Worm (Caenorhabditis elegans) whole organism, L2 larva: Measurements from ENCODE around the gene rskd-1.

ENCODE experiments used
- C34F6.9 ChIP-seq: fragments of 150-350 bp; optimal IDR thresholded peaks from 2 replicates; lab custom pipeline; 2014; ENCODE audit warnings: missing biosample characterization, missing genetic modification characterization
- R02D3.7 ChIP-seq: fragments of 150-350 bp; optimal IDR thresholded peaks from 2 replicates; lab custom pipeline; 2014; ENCODE audit warnings: missing biosample characterization, missing genetic modification characterization
- ZK546.5 ChIP-seq: sonication (generic microtip); optimal IDR thresholded peaks from 2 replicates; lab custom pipeline; 2017; ENCODE audit warnings: missing biosample characterization, missing genetic modification characterization
- aly-2 ChIP-seq: fragments of 150-350 bp; optimal IDR thresholded peaks from 2 replicates; lab custom pipeline; 2014; ENCODE audit warnings: missing biosample characterization, missing genetic modification characterization
- blmp-1 ChIP-seq: sonication (generic microtip); optimal IDR thresholded peaks from 2 replicates; lab custom pipeline; 2017; ENCODE audit warnings: missing genetic modification characterization, mild to moderate bottlenecking, missing compliant biosample characterization, antibody characterized with exemption, moderate library complexity; ENCODE audit not compliant: insufficient read depth
- ceh-82 ChIP-seq: fragments of 150-350 bp; optimal IDR thresholded peaks from 2 replicates; lab custom pipeline; 2014; ENCODE audit warnings: missing biosample characterization, missing genetic modification characterization
- crh-2 ChIP-seq: sonication (generic microtip); optimal IDR thresholded peaks from 2 replicates; lab custom pipeline; 2017; ENCODE audit warnings: missing biosample characterization, missing genetic modification characterization
- dmd-4 ChIP-seq: sonication (generic microtip); optimal IDR thresholded peaks from 2 replicates; lab custom pipeline; 2017; ENCODE audit warnings: missing biosample characterization, missing genetic modification characterization
- egl-27 ChIP-seq: sonication (generic microtip); optimal IDR thresholded peaks from 3 replicates; lab custom pipeline; 2017; ENCODE audit warnings: missing biosample characterization, missing genetic modification reagents, missing genetic modification characterization
- elt-1 ChIP-seq: fragments of 150-350 bp; optimal IDR thresholded peaks from 2 replicates; lab custom pipeline; 2014; ENCODE audit warnings: missing biosample characterization, missing genetic modification characterization
- elt-3 ChIP-seq: sonication (generic microtip); optimal IDR thresholded peaks from 2 replicates; lab custom pipeline; 2017; ENCODE audit warnings: missing biosample characterization, missing genetic modification characterization
- fos-1 ChIP-seq: fragments of 150-350 bp; optimal IDR thresholded peaks from 2 replicates; lab custom pipeline; 2014; ENCODE audit warnings: missing biosample characterization, missing genetic modification characterization
- gmeb-1 ChIP-seq: fragments of 150-350 bp; optimal IDR thresholded peaks from 2 replicates; lab custom pipeline; 2014; ENCODE audit warnings: missing biosample characterization, missing genetic modification characterization
- lin-11 ChIP-seq: fragments of 150-350 bp; sonication (generic microtip); optimal IDR thresholded peaks from 2 replicates; lab custom pipeline; 2014; ENCODE audit warnings: missing biosample characterization, missing genetic modification characterization, inconsistent platforms, mixed read lengths
- lin-13 ChIP-seq: fragments of 150-350 bp; optimal IDR thresholded peaks from 2 replicates; lab custom pipeline; 2014; ENCODE audit warnings: missing biosample characterization, missing genetic modification reagents, missing genetic modification characterization
- lin-39 ChIP-seq: fragments of 150-350 bp; optimal IDR thresholded peaks from 2 replicates; lab custom pipeline; 2014; ENCODE audit warnings: missing biosample characterization, missing genetic modification reagents, missing genetic modification characterization
- lsy-2 ChIP-seq, 2 experiments: fragments of 150-350 bp in 1 of 2; sonication (generic microtip) in 1 of 2; optimal IDR thresholded peaks; 2 replicates each; lab custom pipeline; 2014 to 2017; ENCODE audit warnings: missing biosample characterization in 2 of 2, missing genetic modification characterization in 2 of 2
- mab-5 ChIP-seq: fragments of 150-350 bp; optimal IDR thresholded peaks from 2 replicates; lab custom pipeline; 2014; ENCODE audit warnings: missing biosample characterization, missing genetic modification characterization
- mbf-1 ChIP-seq: sonication (generic microtip); optimal IDR thresholded peaks from 2 replicates; lab custom pipeline; 2017; ENCODE audit warnings: missing biosample characterization, missing genetic modification characterization
- mdl-1 ChIP-seq, 2 experiments: fragments of 150-350 bp in 1 of 2; sonication (generic microtip) in 1 of 2; optimal IDR thresholded peaks; 2 replicates each; lab custom pipeline; 2017; ENCODE audit warnings: missing biosample characterization in 2 of 2, missing genetic modification characterization in 2 of 2
- nhr-10 ChIP-seq: sonication (generic microtip); optimal IDR thresholded peaks from 2 replicates; lab custom pipeline; 2017; ENCODE audit warnings: missing biosample characterization, missing genetic modification characterization
- nhr-11 ChIP-seq: fragments of 150-350 bp; optimal IDR thresholded peaks from 2 replicates; lab custom pipeline; 2014; ENCODE audit warnings: missing biosample characterization, missing genetic modification characterization
- nhr-129 ChIP-seq: fragments of 150-350 bp; optimal IDR thresholded peaks from 2 replicates; lab custom pipeline; 2014; ENCODE audit warnings: missing biosample characterization, missing genetic modification characterization
- nhr-21 ChIP-seq: fragments of 150-350 bp; optimal IDR thresholded peaks from 2 replicates; lab custom pipeline; 2014; ENCODE audit warnings: missing biosample characterization, missing genetic modification characterization
- nhr-23 ChIP-seq: fragments of 150-350 bp; optimal IDR thresholded peaks from 2 replicates; lab custom pipeline; 2014; ENCODE audit warnings: missing biosample characterization, missing genetic modification reagents, missing genetic modification characterization
- nhr-237 ChIP-seq: fragments of 150-350 bp; optimal IDR thresholded peaks from 2 replicates; lab custom pipeline; 2014; ENCODE audit warnings: missing biosample characterization, missing genetic modification characterization
- nhr-25 ChIP-seq: fragments of 150-350 bp; sonication (generic microtip); optimal IDR thresholded peaks from 3 replicates; lab custom pipeline; 2014; ENCODE audit warnings: missing biosample characterization, missing genetic modification characterization
- nhr-6 ChIP-seq: fragments of 150-350 bp; optimal IDR thresholded peaks from 2 replicates; lab custom pipeline; 2014; ENCODE audit warnings: missing biosample characterization, missing genetic modification characterization
- nhr-77 ChIP-seq: fragments of 150-350 bp; optimal IDR thresholded peaks from 2 replicates; lab custom pipeline; 2014; ENCODE audit warnings: missing biosample characterization, missing genetic modification characterization
- peb-1 ChIP-seq: fragments of 150-350 bp; optimal IDR thresholded peaks from 2 replicates; lab custom pipeline; 2014; ENCODE audit warnings: missing biosample characterization, missing genetic modification characterization
- sem-4 ChIP-seq: fragments of 150-350 bp; optimal IDR thresholded peaks from 2 replicates; lab custom pipeline; 2014; ENCODE audit warnings: missing biosample characterization, missing genetic modification reagents, missing genetic modification characterization
- sma-3 ChIP-seq: sonication (generic microtip); optimal IDR thresholded peaks from 2 replicates; lab custom pipeline; 2016; ENCODE audit warnings: missing genetic modification reagents, missing genetic modification characterization, missing compliant biosample characterization
- sma-9 ChIP-seq, 2 experiments: fragments of 150-350 bp in 1 of 2; sonication (generic microtip) in 1 of 2; optimal IDR thresholded peaks; 2 replicates each; lab custom pipeline; 2014 to 2016; ENCODE audit warnings: missing genetic modification characterization in 2 of 2, mild to moderate bottlenecking in 1 of 2, missing biosample characterization in 1 of 2, missing compliant biosample characterization in 1 of 2, missing genetic modification reagents in 1 of 2, moderate library complexity in 1 of 2
- snpc-4 ChIP-seq: fragments of 150-350 bp; optimal IDR thresholded peaks from 2 replicates; lab custom pipeline; 2014; ENCODE audit warnings: missing biosample characterization, missing genetic modification characterization
- unc-39 ChIP-seq: fragments of 150-350 bp; optimal IDR thresholded peaks from 2 replicates; lab custom pipeline; 2014; ENCODE audit warnings: missing biosample characterization, missing genetic modification characterization
- unc-55 ChIP-seq: fragments of 150-350 bp; sonication (generic microtip); optimal IDR thresholded peaks from 3 replicates; lab custom pipeline; 2014; ENCODE audit warnings: missing biosample characterization, missing genetic modification reagents, missing genetic modification characterization
- unc-62 ChIP-seq: fragments of 150-350 bp; optimal IDR thresholded peaks from 2 replicates; lab custom pipeline; 2014; ENCODE audit warnings: missing biosample characterization, missing genetic modification reagents, missing genetic modification characterization
- zag-1 ChIP-seq: fragments of 150-350 bp; optimal IDR thresholded peaks from 2 replicates; lab custom pipeline; 2014; ENCODE audit warnings: missing biosample characterization, missing genetic modification characterization
- ztf-1 ChIP-seq: fragments of 200-800 bp; sonication (Bioruptor generic); conservative IDR thresholded peaks from 2 replicates; pipeline ENCODE4 v1.3.6; 2022; ENCODE audit warnings: missing genetic modification characterization, missing compliant biosample characterization
- ztf-11 ChIP-seq: sonication (generic microtip); optimal IDR thresholded peaks from 2 replicates; lab custom pipeline; 2017; ENCODE audit warnings: missing biosample characterization, missing genetic modification characterization
- ztf-4 ChIP-seq: fragments of 150-350 bp; optimal IDR thresholded peaks from 2 replicates; lab custom pipeline; 2014; ENCODE audit warnings: missing biosample characterization, missing genetic modification characterization

The rskd-1 gene

ce11 chrV:12291587-12291986 is 3.2 kb upstream of the rskd-1 start, which contains the start of the genes srpa-68 and srh-16 (continued):
- no peak for TF ChIP-seq elt-3 (tag; lab: Kevin White, UChicago)

- TF ChIP-seq lin-13 (GFP tag; lab: Kevin White, UChicago), result no peak
- TF ChIP-seq sma-9 (GFP tag; optimal IDR thresholded peaks at IDR 0.05; lab: Kevin White, UChicago), result no peak
- no peak for TF ChIP-seq sma-9 (tag; optimal IDR thresholded peaks at IDR 0.05; lab: Kevin White, UChicago)
- TF ChIP-seq gmeb-1 (tag; lab: Kevin White, UChicago), result no peak
- no peak for TF ChIP-seq snpc-4
- TF ChIP-seq nhr-21 (tag; lab: Kevin White, UChicago), result no peak
- no peak for TF ChIP-seq dmd-4 (tag; lab: Kevin White, UChicago)
- no peak for TF ChIP-seq nhr-25 (tag; lab: Kevin White, UChicago)
- no peak for TF ChIP-seq R02D3.7 (tag; lab: Kevin White, UChicago)
- TF ChIP-seq ZK546.5 (tag; lab: Kevin White, UChicago), result no peak
- TF ChIP-seq unc-62, result no peak
- TF ChIP-seq unc-55 (GFP tag; lab: Kevin White, UChicago), result peak; percentile 41
- TF ChIP-seq fos-1, result no peak
- TF ChIP-seq mdl-1 (tag; optimal IDR thresholded peaks at IDR 0.05; lab: Kevin White, UChicago), result no peak
- TF ChIP-seq nhr-129 (tag; lab: Kevin White, UChicago), result peak; percentile 77
- TF ChIP-seq peb-1 (tag; lab: Kevin White, UChicago), result no peak
- TF ChIP-seq elt-1 (tag; lab: Kevin White, UChicago), result no peak
- peak; percentile 35 for TF ChIP-seq C34F6.9 (tag; lab: Kevin White, UChicago)
- TF ChIP-seq crh-2 (tag; lab: Kevin White, UChicago), result no peak
- TF ChIP-seq nhr-237, result no peak
- no peak for TF ChIP-seq sma-3
- no peak for TF ChIP-seq nhr-6 (tag; lab: Kevin White, UChicago)
- TF ChIP-seq ztf-11 (tag; lab: Kevin White, UChicago), result no peak
- no peak for TF ChIP-seq aly-2 (tag; lab: Kevin White, UChicago)
- no peak for TF ChIP-seq mab-5 (tag; lab: Kevin White, UChicago)
- TF ChIP-seq lsy-2 (tag; optimal IDR thresholded peaks at IDR 0.05; lab: Kevin White, UChicago), result peak in 1 of 2 experiments; percentile 36
- TF ChIP-seq nhr-23, result no peak
- TF ChIP-seq unc-39 (tag; lab: Kevin White, UChicago), result no peak
- TF ChIP-seq nhr-77 (tag; lab: Kevin White, UChicago), result no peak
- TF ChIP-seq ceh-82 (tag; lab: Kevin White, UChicago), result no peak
- no peak for TF ChIP-seq nhr-11 (tag; lab: Kevin White, UChicago)
- TF ChIP-seq zag-1 (tag; lab: Kevin White, UChicago), result peak; percentile 2
- TF ChIP-seq egl-27, result no peak
- TF ChIP-seq mbf-1 (tag; lab: Kevin White, UChicago), result no peak
- TF ChIP-seq lin-11 (tag; lab: Kevin White, UChicago), result no peak
- no peak for TF ChIP-seq ztf-4 (tag; lab: Kevin White, UChicago)
- no peak for TF ChIP-seq blmp-1 (tag; lab: Kevin White, UChicago)
- no peak for TF ChIP-seq ztf-1 (GFP tag; lab: Robert Waterston, UW)
- no peak for TF ChIP-seq lin-39
Observed at ce11 chrV:12287667-12288066, 748 bp downstream of the rskd-1 start.

- TF ChIP-seq lin-39, result no peak
- TF ChIP-seq sem-4 (tag; lab: Kevin White, UChicago), result no peak
- TF ChIP-seq nhr-10 (tag; lab: Kevin White, UChicago), result no peak
- TF ChIP-seq, all 48 proteins: peak for 0
Observed at ce11 chrV:12283187-12283586, 5.2 kb downstream of the rskd-1 start, which contains the start of gene F55C5.10. Gene F55C5.10, plus strand, starts transcription at chrV:12283487.
